Fruit fly (Drosophila melanogaster) whole organism, embryonic: ENCODE measurements around the gene CG5070.

Source experiments
- CG14050 ChIP-seq: fragments of 200-800 bp; sonication (Bioruptor generic); IDR thresholded peaks from 3 replicates; pipeline ENCODE4 v1.3.6; 2022; ENCODE audit warnings: missing biosample characterization, missing genetic modification characterization
- ranshi ChIP-seq: fragments of 200-800 bp; sonication (Bioruptor generic); IDR thresholded peaks from 2 replicates; pipeline ENCODE4 v1.3.6; 2022; ENCODE audit warnings: missing biosample characterization, missing genetic modification characterization

- no peak for TF ChIP-seq CG14050
- no peak for TF ChIP-seq ranshi (GFP tag; lab: Robert Waterston, UW)
These were observed 35.6 kb upstream of the CG5070 start for dm6 chrX:17167304-17167703.
